Fruit fly (Drosophila melanogaster): ENCODE measurements around the gene CG13989.

dm6 chr2L:6160100-6160499 is at the start of gene CG13989:
- TF ChIP-seq toe (GFP tag; optimal IDR thresholded peaks at IDR 0.05), result no peak
- TF ChIP-seq Hr96 (GFP tag; optimal IDR thresholded peaks at IDR 0.05), result no peak
- no peak for TF ChIP-seq cnc (optimal IDR thresholded peaks at IDR 0.05)
- no peak for TF ChIP-seq cic (GFP tag; optimal IDR thresholded peaks at IDR 0.05)
- TF ChIP-seq kay (GFP tag; ENCODE audit: borderline replicate concordance), result no peak
- TF ChIP-seq CG12768 (GFP tag; optimal IDR thresholded peaks at IDR 0.05), result no peak
- no peak for TF ChIP-seq Crg-1 (GFP tag; optimal IDR thresholded peaks at IDR 0.05)
- no peak for TF ChIP-seq tj (GFP tag; optimal IDR thresholded peaks at IDR 0.05)
- no peak for TF ChIP-seq CG7045 (GFP tag; optimal IDR thresholded peaks at IDR 0.05)
- no peak for TF ChIP-seq CG33017 (tag; optimal IDR thresholded peaks at IDR 0.05)
- TF ChIP-seq CG5204 (GFP tag; optimal IDR thresholded peaks at IDR 0.05), result no peak
- TF ChIP-seq Mnt (GFP tag; optimal IDR thresholded peaks at IDR 0.05), result no peak

All from whole organism, adult.